Worm (Caenorhabditis elegans): Measurements from ENCODE around the gene F57B9.1.

The F57B9.1 gene

ce11 chrIII:6971662-6972284 is 9.9 kb downstream of the F57B9.1 start, which contains the start of the genes eef-1A.1 and rfc-4 (continued):
- TF ChIP-seq dpl-1 (GFP tag; optimal IDR thresholded peaks at IDR 0.05) (peak; percentile 96 to 98 (median 97)), unc-62 (GFP tag; optimal IDR thresholded peaks at IDR 0.05) (peak; percentile 53), unc-130 (tag; optimal IDR thresholded peaks at IDR 0.05) (peak; percentile 95), nhr-12 (tag; optimal IDR thresholded peaks at IDR 0.05) (no peak), zag-1 (tag; optimal IDR thresholded peaks at IDR 0.05) (peak; percentile 81), pag-3 (tag; optimal IDR thresholded peaks at IDR 0.05; ENCODE audit: borderline replicate concordance, insufficient read depth) (peak; percentile 78), ceh-88 (GFP tag; IDR thresholded peaks at IDR 0.05) (peak; percentile 92), aly-2 (tag; optimal IDR thresholded peaks at IDR 0.05) (peak; percentile 93), elt-2 (tag; optimal IDR thresholded peaks at IDR 0.05) (peak; percentile 59), grh-1 (GFP tag; IDR thresholded peaks at IDR 0.05) (peak; percentile 92), rnt-1 (tag; optimal IDR thresholded peaks at IDR 0.05) (peak; percentile 96), nhr-76 (tag; optimal IDR thresholded peaks at IDR 0.05) (no peak), tlp-1 (tag; optimal IDR thresholded peaks at IDR 0.05) (no peak), snpc-4 (tag; optimal IDR thresholded peaks at IDR 0.05) (peak; percentile 92), nhr-90 (tag; optimal IDR thresholded peaks at IDR 0.05; ENCODE audit: poor library complexity) (peak; percentile 97), elt-3 (tag; optimal IDR thresholded peaks at IDR 0.05) (peak; percentile 80 to 100 (median 92)), C16A3.4 (tag; optimal IDR thresholded peaks at IDR 0.05) (peak; percentile 99), unc-98 (GFP tag; IDR thresholded peaks at IDR 0.05) (peak; percentile 51; the same call in 1 of the 2 replicates), lin-39 (tag; optimal IDR thresholded peaks at IDR 0.05) (peak; percentile 91), lir-3 (tag; optimal IDR thresholded peaks at IDR 0.05; ENCODE audit: poor library complexity) (peak; percentile 91), egl-27 (tag; optimal IDR thresholded peaks at IDR 0.05) (peak in 1 of 2 experiments; percentile 5), vab-15 (tag; optimal IDR thresholded peaks at IDR 0.05) (peak; percentile 81), fkh-10 (GFP tag; optimal IDR thresholded peaks at IDR 0.05) (peak; percentile 92), alr-1 (tag; optimal IDR thresholded peaks at IDR 0.05; ENCODE audit: borderline replicate concordance) (no peak), sptf-1 (tag; optimal IDR thresholded peaks at IDR 0.05) (no peak), ceh-82 (tag; optimal IDR thresholded peaks at IDR 0.05) (peak; percentile 94 to 98 (median 96)), nhr-71 (tag; optimal IDR thresholded peaks at IDR 0.05) (peak; percentile 98), hpl-2 (GFP tag; optimal IDR thresholded peaks at IDR 0.05) (peak; percentile 90), nhr-237 (tag; optimal IDR thresholded peaks at IDR 0.05) (peak; percentile 97), unc-30 (tag; optimal IDR thresholded peaks at IDR 0.05) (no peak), lin-14 (GFP tag; optimal IDR thresholded peaks at IDR 0.05) (peak; percentile 97), ets-5 (GFP tag; IDR thresholded peaks at IDR 0.05) (no peak), hlh-17 (GFP tag; optimal IDR thresholded peaks at IDR 0.05; ENCODE audit: borderline replicate concordance) (no peak), lin-15B (tag; optimal IDR thresholded peaks at IDR 0.05) (peak; percentile 96), ama-1 (optimal IDR thresholded peaks at IDR 0.05) (peak; percentile 82)

ce11 chrIII:6973682-6974081 is 11.8 kb downstream of the F57B9.1 start, which contains the start of gene F31E3.2:
F31E3.2 (plus strand) TSS chrIII:6973982.
- TF ChIP-seq unc-98 (GFP tag; IDR thresholded peaks at IDR 0.05) (no peak), lsy-2 (tag; optimal IDR thresholded peaks at IDR 0.05) (peak in 1 of 2 experiments; percentile 9)

ce11 chrIII:6974952-6975351 is 13.1 kb downstream of the F57B9.1 start:
- TF ChIP-seq lsy-2 (tag; optimal IDR thresholded peaks at IDR 0.05): no peak
- no peak for TF ChIP-seq tbx-2 (tag; optimal IDR thresholded peaks at IDR 0.05)

Data from whole organism, L1 larva.